Worm (Caenorhabditis elegans) whole organism, L2 larva: ENCODE data around the gene pqn-80.
A peak's percentile ranks its signal among the peaks of the same experiment; 100 is the strongest.

ENCODE experiments used
- F13H6.1 ChIP-seq: sonication (generic microtip); optimal IDR thresholded peaks from 2 replicates; lab custom pipeline; 2016; ENCODE audit warnings: missing genetic modification characterization, missing compliant biosample characterization
- R02D3.7 ChIP-seq: fragments of 150-350 bp; optimal IDR thresholded peaks from 2 replicates; lab custom pipeline; 2014; ENCODE audit warnings: missing biosample characterization, missing genetic modification characterization
- Y55F3AM.14 ChIP-seq: fragments of 200-800 bp; sonication (Bioruptor generic); optimal IDR thresholded peaks from 2 replicates; lab custom pipeline; 2018; ENCODE audit warnings: mild to moderate bottlenecking, missing genetic modification characterization, missing compliant biosample characterization
- ZK546.5 ChIP-seq: sonication (generic microtip); optimal IDR thresholded peaks from 2 replicates; lab custom pipeline; 2017; ENCODE audit warnings: missing biosample characterization, missing genetic modification characterization
- alr-1 ChIP-seq: fragments of 150-350 bp; optimal IDR thresholded peaks from 2 replicates; lab custom pipeline; 2014; ENCODE audit warnings: missing biosample characterization, missing genetic modification characterization
- ama-1 ChIP-seq: fragments of 150-350 bp; optimal IDR thresholded peaks from 2 replicates; lab custom pipeline; 2018; ENCODE audit warnings: inconsistent platforms
- blmp-1 ChIP-seq: sonication (generic microtip); optimal IDR thresholded peaks from 2 replicates; lab custom pipeline; 2017; ENCODE audit warnings: missing genetic modification characterization, mild to moderate bottlenecking, missing compliant biosample characterization, antibody characterized with exemption, moderate library complexity; ENCODE audit not compliant: insufficient read depth
- ceh-16 ChIP-seq: fragments of 150-350 bp; optimal IDR thresholded peaks from 2 replicates; lab custom pipeline; 2014; ENCODE audit warnings: missing biosample characterization, missing genetic modification characterization
- ceh-82 ChIP-seq: fragments of 150-350 bp; optimal IDR thresholded peaks from 2 replicates; lab custom pipeline; 2014; ENCODE audit warnings: missing biosample characterization, missing genetic modification characterization
- crh-2 ChIP-seq: sonication (generic microtip); optimal IDR thresholded peaks from 2 replicates; lab custom pipeline; 2017; ENCODE audit warnings: missing biosample characterization, missing genetic modification characterization
- dmd-4 ChIP-seq: sonication (generic microtip); optimal IDR thresholded peaks from 2 replicates; lab custom pipeline; 2017; ENCODE audit warnings: missing biosample characterization, missing genetic modification characterization
- egl-27 ChIP-seq: sonication (generic microtip); optimal IDR thresholded peaks from 3 replicates; lab custom pipeline; 2017; ENCODE audit warnings: missing biosample characterization, missing genetic modification reagents, missing genetic modification characterization
- fos-1 ChIP-seq: fragments of 150-350 bp; optimal IDR thresholded peaks from 2 replicates; lab custom pipeline; 2014; ENCODE audit warnings: missing biosample characterization, missing genetic modification characterization
- lin-11 ChIP-seq: fragments of 150-350 bp; sonication (generic microtip); optimal IDR thresholded peaks from 2 replicates; lab custom pipeline; 2014; ENCODE audit warnings: missing biosample characterization, missing genetic modification characterization, inconsistent platforms, mixed read lengths
- lin-13 ChIP-seq: fragments of 150-350 bp; optimal IDR thresholded peaks from 2 replicates; lab custom pipeline; 2014; ENCODE audit warnings: missing biosample characterization, missing genetic modification reagents, missing genetic modification characterization
- lin-39 ChIP-seq: fragments of 150-350 bp; optimal IDR thresholded peaks from 2 replicates; lab custom pipeline; 2014; ENCODE audit warnings: missing biosample characterization, missing genetic modification reagents, missing genetic modification characterization
- lsy-2 ChIP-seq, 2 experiments: fragments of 150-350 bp in 1 of 2; sonication (generic microtip) in 1 of 2; optimal IDR thresholded peaks; 2 replicates each; lab custom pipeline; 2014 to 2017; ENCODE audit warnings: missing biosample characterization in 2 of 2, missing genetic modification characterization in 2 of 2
- mbf-1 ChIP-seq: sonication (generic microtip); optimal IDR thresholded peaks from 2 replicates; lab custom pipeline; 2017; ENCODE audit warnings: missing biosample characterization, missing genetic modification characterization
- nhr-11 ChIP-seq: fragments of 150-350 bp; optimal IDR thresholded peaks from 2 replicates; lab custom pipeline; 2014; ENCODE audit warnings: missing biosample characterization, missing genetic modification characterization
- nhr-129 ChIP-seq: fragments of 150-350 bp; optimal IDR thresholded peaks from 2 replicates; lab custom pipeline; 2014; ENCODE audit warnings: missing biosample characterization, missing genetic modification characterization
- nhr-21 ChIP-seq: fragments of 150-350 bp; optimal IDR thresholded peaks from 2 replicates; lab custom pipeline; 2014; ENCODE audit warnings: missing biosample characterization, missing genetic modification characterization
- nhr-23 ChIP-seq: fragments of 150-350 bp; optimal IDR thresholded peaks from 2 replicates; lab custom pipeline; 2014; ENCODE audit warnings: missing biosample characterization, missing genetic modification reagents, missing genetic modification characterization
- nhr-77 ChIP-seq: fragments of 150-350 bp; optimal IDR thresholded peaks from 2 replicates; lab custom pipeline; 2014; ENCODE audit warnings: missing biosample characterization, missing genetic modification characterization
- peb-1 ChIP-seq: fragments of 150-350 bp; optimal IDR thresholded peaks from 2 replicates; lab custom pipeline; 2014; ENCODE audit warnings: missing biosample characterization, missing genetic modification characterization
- sma-3 ChIP-seq: sonication (generic microtip); optimal IDR thresholded peaks from 2 replicates; lab custom pipeline; 2016; ENCODE audit warnings: missing genetic modification reagents, missing genetic modification characterization, missing compliant biosample characterization
- snpc-4 ChIP-seq: fragments of 150-350 bp; optimal IDR thresholded peaks from 2 replicates; lab custom pipeline; 2014; ENCODE audit warnings: missing biosample characterization, missing genetic modification characterization
- unc-39 ChIP-seq: fragments of 150-350 bp; optimal IDR thresholded peaks from 2 replicates; lab custom pipeline; 2014; ENCODE audit warnings: missing biosample characterization, missing genetic modification characterization
- unc-55 ChIP-seq: fragments of 150-350 bp; sonication (generic microtip); optimal IDR thresholded peaks from 3 replicates; lab custom pipeline; 2014; ENCODE audit warnings: missing biosample characterization, missing genetic modification reagents, missing genetic modification characterization
- ztf-1 ChIP-seq: fragments of 200-800 bp; sonication (Bioruptor generic); conservative IDR thresholded peaks from 2 replicates; pipeline ENCODE4 v1.3.6; 2022; ENCODE audit warnings: missing genetic modification characterization, missing compliant biosample characterization
- ztf-11 ChIP-seq: sonication (generic microtip); optimal IDR thresholded peaks from 2 replicates; lab custom pipeline; 2017; ENCODE audit warnings: missing biosample characterization, missing genetic modification characterization
- ztf-4 ChIP-seq: fragments of 150-350 bp; optimal IDR thresholded peaks from 2 replicates; lab custom pipeline; 2014; ENCODE audit warnings: missing biosample characterization, missing genetic modification characterization

The pqn-80 gene

ce11 chrIII:12598418-12599330 lies 27.7 kb upstream of the pqn-80 start (continued):
- TF ChIP-seq egl-27 (tag; lab: Kevin White, UChicago) (peak; percentile 27), lsy-2 (tag; optimal IDR thresholded peaks at IDR 0.05; lab: Kevin White, UChicago) (peak; percentile 96 to 99), R02D3.7 (tag; lab: Kevin White, UChicago) (no peak), nhr-23 (tag; lab: Kevin White, UChicago) (no peak), peb-1 (tag; lab: Kevin White, UChicago) (no peak), ceh-16 (tag; lab: Kevin White, UChicago) (no peak), crh-2 (tag; lab: Kevin White, UChicago) (peak; percentile 87), ama-1 (lab: Kevin White, UChicago) (peak; percentile 88), lin-13 (GFP tag; lab: Kevin White, UChicago) (peak; percentile 95)

DNA sequence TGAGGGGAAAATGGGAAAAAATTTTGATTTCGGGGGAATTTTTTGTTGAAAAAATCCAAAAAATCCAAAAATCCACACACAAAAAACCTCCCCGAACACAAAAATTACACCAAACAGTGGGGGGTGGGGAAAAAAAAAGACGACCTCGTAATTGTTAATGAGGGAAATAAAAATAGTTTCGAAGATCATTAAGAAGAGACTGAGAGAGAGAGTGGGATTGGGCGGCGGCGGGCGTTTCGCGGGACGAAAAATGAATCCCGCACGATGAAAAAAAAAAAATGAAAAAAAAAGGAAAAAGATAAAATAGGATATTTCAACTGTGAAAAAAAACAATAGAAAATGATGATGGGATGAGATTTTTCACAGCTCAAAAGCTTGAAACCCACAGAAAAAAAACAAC lies 26.7 kb upstream of the pqn-80 start, which contains the start of gene gldi-8:
Gene gldi-8, minus strand, starts transcription at position 58 of the 400 bp plus-strand sequence.
- peak; percentile 82 for TF ChIP-seq snpc-4 (tag; lab: Kevin White, UChicago)
- no peak for TF ChIP-seq lsy-2 (tag; optimal IDR thresholded peaks at IDR 0.05; lab: Kevin White, UChicago)
- no peak for TF ChIP-seq ztf-11 (tag; lab: Kevin White, UChicago)
- no peak for TF ChIP-seq unc-55
- no peak for TF ChIP-seq alr-1 (tag; lab: Kevin White, UChicago)
- TF ChIP-seq ztf-4 (tag; lab: Kevin White, UChicago), result no peak
- no peak for TF ChIP-seq nhr-11
- no peak for TF ChIP-seq nhr-77 (tag; lab: Kevin White, UChicago)

- TF ChIP-seq peb-1 (tag; lab: Kevin White, UChicago) (no peak), ztf-1 (GFP tag; lab: Robert Waterston, UW) (no peak), sma-3 (GFP tag; lab: Kevin White, UChicago) (no peak), lin-11 (tag; lab: Kevin White, UChicago) (no peak), Y55F3AM.14 (GFP tag; lab: Kevin White, UChicago) (no peak), mbf-1 (tag; lab: Kevin White, UChicago) (no peak), ceh-82 (tag; lab: Kevin White, UChicago) (no peak), ZK546.5 (tag; lab: Kevin White, UChicago) (no peak), blmp-1 (no peak), dmd-4 (tag; lab: Kevin White, UChicago) (no peak), nhr-11 (no peak), F13H6.1 (tag; lab: Kevin White, UChicago) (no peak)
Observed at ce11 chrIII:12602070-12602469, 24.3 kb upstream of the pqn-80 start.

DNA sequence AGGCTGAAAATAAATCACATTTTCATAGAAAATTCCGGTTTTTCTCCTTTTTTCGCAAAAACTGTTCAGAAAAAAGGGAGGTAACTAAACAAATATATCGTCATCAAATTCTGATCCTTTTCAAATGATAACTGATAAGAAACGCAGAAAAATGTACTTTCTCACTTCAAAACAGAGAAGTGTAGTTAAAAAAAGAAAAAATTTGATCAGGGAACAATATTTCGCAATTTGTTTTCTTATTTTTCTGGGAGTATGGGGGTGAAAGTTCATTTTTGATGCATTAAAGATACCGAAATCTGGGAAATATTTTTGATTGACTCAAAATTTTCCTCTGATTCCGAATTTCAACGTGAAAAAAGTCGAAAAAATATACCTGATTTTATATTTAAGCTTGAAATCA lies 20.2 kb upstream of the pqn-80 start:
- TF ChIP-seq ama-1 (lab: Kevin White, UChicago), result peak; percentile 3
- TF ChIP-seq lin-13 (GFP tag; lab: Kevin White, UChicago), result peak; percentile 2
- peak; percentile 38 for TF ChIP-seq fos-1 (tag; lab: Kevin White, UChicago)
- TF ChIP-seq unc-39, result no peak
- TF ChIP-seq nhr-129, result no peak

- TF ChIP-seq nhr-21, result peak; percentile 20
- TF ChIP-seq lin-39 (tag; lab: Kevin White, UChicago), result no peak
Observed at ce11 chrIII:12607302-12607701, 19.1 kb upstream of the pqn-80 start.
